Worm (Caenorhabditis elegans) whole organism, midembryonic: Measurements from ENCODE around the gene B0034.5.

ENCODE experiments used
- T22C8.4 ChIP-seq: fragments of 200-800 bp; sonication (Bioruptor generic); IDR thresholded peaks from 2 replicates; pipeline ENCODE4 v1.3.6; 2022; ENCODE audit warnings: missing genetic modification characterization, missing compliant biosample characterization
- cog-1 ChIP-seq: sonication (generic microtip); optimal IDR thresholded peaks from 2 replicates; lab custom pipeline; 2016; ENCODE audit warnings: missing genetic modification characterization, missing compliant biosample characterization
- flt-1 ChIP-seq: fragments of 200-800 bp; sonication (Bioruptor generic); IDR thresholded peaks from 2 replicates; pipeline ENCODE4 v1.3.6; 2022; ENCODE audit warnings: missing genetic modification characterization, missing compliant biosample characterization
- klf-2 ChIP-seq: fragments of 200-800 bp; sonication (Bioruptor generic); conservative IDR thresholded peaks from 2 replicates; pipeline ENCODE4 v1.3.6; 2022; ENCODE audit warnings: missing genetic modification reagents, missing genetic modification characterization, missing compliant biosample characterization
- med-1 ChIP-seq: sonication (generic microtip); optimal IDR thresholded peaks from 2 replicates; lab custom pipeline; 2017; ENCODE audit warnings: missing genetic modification characterization, mild to moderate bottlenecking, missing compliant biosample characterization, antibody characterized with exemption, missing genetic modification reagents; ENCODE audit not compliant: insufficient read depth
- ref-1 ChIP-seq: fragments of 200-800 bp; sonication (Bioruptor generic); conservative IDR thresholded peaks from 2 replicates; pipeline ENCODE4 v1.3.6; 2022; ENCODE audit warnings: missing genetic modification reagents, missing genetic modification characterization, missing compliant biosample characterization
- tab-1 ChIP-seq: fragments of 200-800 bp; sonication (Bioruptor generic); IDR thresholded peaks from 2 replicates; pipeline ENCODE4 v1.3.6; 2022; ENCODE audit warnings: missing genetic modification characterization, missing compliant biosample characterization
- ztf-23 ChIP-seq: fragments of 200-800 bp; sonication (Bioruptor generic); IDR thresholded peaks from 2 replicates; pipeline ENCODE4 v1.3.6; 2022; ENCODE audit warnings: missing genetic modification reagents, missing genetic modification characterization, missing compliant biosample characterization
- ztf-29 ChIP-seq: fragments of 200-800 bp; sonication (Bioruptor generic); IDR thresholded peaks from 2 replicates; pipeline ENCODE4 v1.3.6; 2022; ENCODE audit warnings: missing genetic modification reagents, missing genetic modification characterization, missing compliant biosample characterization

B0034.5 gene

DNA sequence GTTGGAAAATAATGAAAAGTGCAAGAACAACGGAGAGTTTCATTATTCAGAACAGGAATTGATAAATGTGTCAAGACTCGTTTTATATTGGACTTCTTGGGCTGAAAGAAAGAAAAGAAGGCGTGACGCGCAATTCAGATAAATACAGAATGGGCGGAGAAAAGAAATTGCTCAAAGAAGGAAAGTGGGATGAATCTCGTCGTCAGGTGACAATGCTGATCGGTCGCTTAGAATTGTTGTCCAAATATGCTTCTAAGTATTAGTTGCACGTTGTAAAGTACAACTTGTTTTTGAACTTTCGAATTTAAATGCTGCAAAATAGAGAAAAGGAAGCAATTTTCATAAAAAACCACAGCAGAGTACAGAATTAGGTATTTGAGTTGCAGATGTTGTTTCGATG, 15.9 kb upstream of the B0034.5 start, which contains the start of gene ins-3:
TSS of gene ins-3 (minus strand) at position 101 of the 400 bp plus-strand sequence.
- TF ChIP-seq cog-1 (no peak), ref-1 (GFP tag; lab: Robert Waterston, UW) (no peak), med-1 (GFP tag; lab: Kevin White, UChicago) (no peak), ztf-29 (GFP tag; lab: Robert Waterston, UW) (no peak), T22C8.4 (no peak), tab-1 (GFP tag; lab: Robert Waterston, UW) (no peak)

DNA sequence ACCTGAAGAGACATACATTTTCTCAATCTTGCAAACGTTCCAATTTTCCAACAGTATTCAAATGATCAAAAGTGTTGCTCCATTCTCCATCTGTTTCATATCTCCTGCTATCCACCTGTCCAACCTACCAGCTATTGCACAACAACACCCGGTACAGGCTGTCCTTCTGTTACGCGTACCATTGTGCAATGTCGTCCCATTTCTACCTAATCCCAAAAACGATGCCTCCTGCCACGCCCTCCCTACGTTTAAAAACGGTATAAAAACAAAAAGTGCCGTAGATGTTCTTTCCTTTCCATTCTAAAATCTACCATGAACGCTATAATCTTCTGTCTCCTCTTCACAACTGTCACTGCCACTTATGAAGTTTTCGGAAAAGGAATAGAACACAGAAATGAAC, 13.4 kb upstream of the B0034.5 start, which contains the start of gene ins-2:
TSS of gene ins-2 (plus strand) at position 301 of the 400 bp plus-strand sequence.
- no peak for TF ChIP-seq ztf-29 (GFP tag; lab: Robert Waterston, UW)
- TF ChIP-seq tab-1 (GFP tag; lab: Robert Waterston, UW): no peak
- TF ChIP-seq klf-2: no peak
- no peak for TF ChIP-seq ztf-23 (GFP tag; lab: Robert Waterston, UW)
- no peak for TF ChIP-seq T22C8.4
- TF ChIP-seq ref-1 (GFP tag; lab: Robert Waterston, UW): no peak
- TF ChIP-seq cog-1: no peak
- TF ChIP-seq flt-1 (GFP tag; lab: Robert Waterston, UW): no peak
- TF ChIP-seq med-1 (GFP tag; lab: Kevin White, UChicago): no peak

DNA sequence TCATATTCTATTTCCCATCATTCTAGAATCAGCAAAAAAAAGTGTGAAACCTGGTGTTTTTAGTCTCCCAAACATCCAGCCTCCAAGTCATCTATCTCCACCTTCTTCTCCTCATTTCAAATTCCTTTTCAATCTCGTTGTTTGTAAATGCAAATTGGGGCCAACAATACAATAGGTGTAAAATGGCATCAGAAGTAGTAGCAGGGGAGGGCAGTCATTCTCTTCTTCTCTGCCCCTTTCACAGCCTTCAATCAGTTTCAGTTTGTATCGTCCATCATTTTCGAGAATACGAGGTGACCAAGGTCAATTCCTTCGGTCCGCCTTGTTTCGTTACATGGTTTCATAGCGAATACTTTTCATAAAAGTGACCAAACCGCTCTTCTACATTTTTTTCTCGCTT, 5.5 kb downstream of the B0034.5 start, which contains the start of gene B0034.4:
TSS of gene B0034.4 (minus strand) at position 229 of the 400 bp plus-strand sequence.
- TF ChIP-seq klf-2: no peak
- TF ChIP-seq ref-1 (GFP tag; lab: Robert Waterston, UW): no peak
- no peak for TF ChIP-seq flt-1 (GFP tag; lab: Robert Waterston, UW)
- no peak for TF ChIP-seq cog-1
- no peak for TF ChIP-seq T22C8.4
- TF ChIP-seq ztf-29 (GFP tag; lab: Robert Waterston, UW): no peak
- TF ChIP-seq ztf-23 (GFP tag; lab: Robert Waterston, UW): no peak
- no peak for TF ChIP-seq tab-1 (GFP tag; lab: Robert Waterston, UW)
- no peak for TF ChIP-seq med-1 (GFP tag; lab: Kevin White, UChicago)

DNA sequence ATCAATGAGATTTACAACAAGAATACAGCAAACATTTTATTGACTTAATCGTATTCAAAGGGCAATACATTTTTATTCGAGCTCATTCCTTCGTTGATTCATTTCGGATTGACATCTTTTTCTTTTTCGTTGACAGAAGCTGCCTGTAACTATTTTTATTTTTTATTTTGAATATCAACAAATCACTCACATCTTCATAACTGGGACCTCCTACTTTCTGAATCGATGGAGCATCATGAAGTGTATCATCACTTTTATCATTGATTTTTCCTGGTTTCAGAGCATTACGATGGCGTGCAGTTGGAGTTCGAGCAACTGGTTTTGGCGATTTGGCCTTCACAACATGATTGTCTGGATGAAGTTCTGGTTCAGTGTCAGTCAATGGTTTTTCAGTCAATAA, 6.7 kb downstream of the B0034.5 start, which contains the start of gene B0034.1:
TSS of gene B0034.1 (plus strand) at position 301 of the 400 bp plus-strand sequence.
- TF ChIP-seq ztf-23 (GFP tag; lab: Robert Waterston, UW) (no peak), ztf-29 (GFP tag; lab: Robert Waterston, UW) (no peak), cog-1 (no peak), tab-1 (GFP tag; lab: Robert Waterston, UW) (no peak), med-1 (GFP tag; lab: Kevin White, UChicago) (no peak), klf-2 (no peak), T22C8.4 (no peak), flt-1 (GFP tag; lab: Robert Waterston, UW) (no peak), ref-1 (GFP tag; lab: Robert Waterston, UW) (no peak)

DNA sequence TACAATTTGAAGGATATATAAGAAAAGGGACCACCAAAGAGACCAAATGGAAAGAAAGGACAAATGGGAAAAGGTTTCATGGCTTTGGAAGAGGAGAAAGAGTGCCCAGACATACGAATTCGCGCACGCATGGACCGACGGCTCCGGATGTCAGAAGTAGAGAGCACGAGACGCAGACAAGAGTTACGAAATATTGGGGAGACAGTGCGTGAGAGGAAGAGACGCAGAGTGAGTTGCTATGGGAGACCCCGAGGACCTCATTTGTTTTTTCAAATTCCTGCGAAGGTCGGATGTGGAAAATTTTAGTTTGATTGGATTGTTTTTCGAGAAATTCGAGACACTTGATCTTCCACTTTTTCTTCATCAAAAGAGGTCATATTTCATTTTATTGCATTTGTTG, 8.1 kb downstream of the B0034.5 start:
- TF ChIP-seq flt-1 (GFP tag; lab: Robert Waterston, UW) (no peak), T22C8.4 (no peak), ztf-29 (GFP tag; lab: Robert Waterston, UW) (no peak), med-1 (GFP tag; lab: Kevin White, UChicago) (no peak), ztf-23 (GFP tag; lab: Robert Waterston, UW) (no peak), ref-1 (GFP tag; lab: Robert Waterston, UW) (no peak), cog-1 (no peak), klf-2 (no peak), tab-1 (GFP tag; lab: Robert Waterston, UW) (no peak)

DNA sequence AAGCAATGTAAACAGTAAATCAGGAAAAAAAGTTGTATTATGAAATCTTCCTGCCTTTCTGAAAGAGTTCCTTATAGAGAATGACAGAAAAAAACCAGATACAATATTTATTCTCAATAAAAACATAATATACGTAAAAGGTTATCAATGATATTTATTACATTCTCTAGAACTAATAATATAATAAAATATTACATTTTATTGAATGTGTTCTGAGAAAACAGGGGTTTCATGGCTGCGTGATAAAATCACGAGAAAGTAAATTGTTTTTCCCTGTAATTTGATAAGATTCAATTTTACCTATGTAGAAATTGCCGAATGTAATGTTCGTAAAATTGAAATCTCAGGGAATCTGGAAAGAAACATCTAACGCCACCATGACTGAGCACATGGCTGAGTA, 9.8 kb downstream of the B0034.5 start:
- no peak for TF ChIP-seq cog-1
- no peak for TF ChIP-seq klf-2
- TF ChIP-seq ztf-29 (GFP tag; lab: Robert Waterston, UW): no peak
- no peak for TF ChIP-seq ref-1 (GFP tag; lab: Robert Waterston, UW)
- no peak for TF ChIP-seq T22C8.4
- no peak for TF ChIP-seq tab-1 (GFP tag; lab: Robert Waterston, UW)
- no peak for TF ChIP-seq med-1 (GFP tag; lab: Kevin White, UChicago)
- TF ChIP-seq flt-1 (GFP tag; lab: Robert Waterston, UW): no peak
- TF ChIP-seq ztf-23 (GFP tag; lab: Robert Waterston, UW): no peak

DNA sequence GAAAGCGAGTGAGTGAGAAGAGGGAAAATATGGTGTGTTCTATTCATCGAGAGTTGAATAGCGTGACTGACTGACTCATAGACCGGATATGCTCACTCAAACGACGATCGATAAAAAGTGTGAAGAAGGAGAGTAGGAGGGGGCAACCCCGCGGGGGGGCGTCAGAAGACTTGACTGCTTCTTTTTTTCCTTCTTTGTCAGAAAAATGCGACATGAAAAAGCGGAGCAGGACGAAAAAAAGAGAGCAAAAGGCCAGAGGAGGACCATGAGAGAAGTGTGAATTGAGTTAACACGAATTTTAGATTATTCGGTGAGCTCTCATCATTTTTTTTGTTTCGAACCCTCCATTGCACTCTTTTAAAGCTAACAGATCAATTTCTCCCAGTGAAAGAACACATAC, 12.4 kb downstream of the B0034.5 start:
- TF ChIP-seq cog-1 (no peak), tab-1 (GFP tag; lab: Robert Waterston, UW) (no peak), ztf-29 (GFP tag; lab: Robert Waterston, UW) (no peak), ref-1 (GFP tag; lab: Robert Waterston, UW) (no peak), flt-1 (GFP tag; lab: Robert Waterston, UW) (no peak)

DNA sequence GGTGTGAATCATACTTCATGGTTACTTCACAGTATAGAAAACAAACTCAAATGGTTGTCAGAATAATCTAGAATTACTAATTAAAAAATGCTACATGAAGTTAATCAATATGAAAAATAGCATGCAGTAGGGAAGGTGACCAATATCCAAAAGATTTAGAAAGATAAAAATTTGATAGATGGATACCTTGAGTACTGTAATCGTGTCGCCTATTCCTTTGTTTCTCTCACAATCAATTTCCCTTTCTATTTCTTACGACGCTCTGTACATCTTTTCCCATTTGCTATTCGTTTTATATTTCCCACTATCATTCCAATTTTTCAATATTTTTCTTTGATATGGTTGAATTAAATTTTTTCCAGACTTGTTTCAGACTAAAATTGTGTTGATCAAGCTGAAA, 13.5 kb downstream of the B0034.5 start, which contains the start of gene B0034.7:
TSS of gene B0034.7 (plus strand) at position 301 of the 400 bp plus-strand sequence.
- TF ChIP-seq klf-2 (no peak), ref-1 (GFP tag; lab: Robert Waterston, UW) (no peak), cog-1 (no peak), ztf-29 (GFP tag; lab: Robert Waterston, UW) (no peak), ztf-23 (GFP tag; lab: Robert Waterston, UW) (no peak), T22C8.4 (no peak), flt-1 (GFP tag; lab: Robert Waterston, UW) (no peak), tab-1 (GFP tag; lab: Robert Waterston, UW) (no peak), med-1 (GFP tag; lab: Kevin White, UChicago) (no peak)

DNA sequence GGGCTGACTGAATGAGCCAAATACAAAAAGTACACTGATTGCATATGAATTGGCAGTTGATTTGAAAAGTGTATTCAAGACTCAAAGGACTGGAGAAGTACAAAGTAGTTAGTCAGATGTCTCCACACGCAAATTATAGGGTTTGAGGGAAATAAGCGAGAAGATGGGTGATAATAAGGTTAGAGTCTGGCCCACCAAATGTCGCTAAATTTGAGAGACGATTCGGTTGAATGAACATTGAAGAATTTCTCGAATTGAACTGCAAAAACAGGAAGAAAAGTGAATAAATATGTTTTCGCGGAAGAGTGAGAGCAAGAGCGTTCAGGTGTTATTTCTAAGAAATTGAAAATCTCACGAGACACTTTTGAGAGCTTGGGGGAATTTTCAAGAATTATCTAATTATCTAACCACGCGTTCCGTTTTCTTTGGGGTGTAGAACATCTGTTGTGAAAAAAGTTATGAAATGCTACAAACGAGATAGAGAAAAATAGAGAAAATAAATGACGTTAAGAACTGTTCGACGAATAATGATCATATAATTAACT, 15.1 kb downstream of the B0034.5 start:
- no peak for TF ChIP-seq cog-1
- TF ChIP-seq ztf-23 (GFP tag; lab: Robert Waterston, UW): no peak
- TF ChIP-seq med-1 (GFP tag; lab: Kevin White, UChicago): no peak
- TF ChIP-seq T22C8.4: no peak
